Worm (Caenorhabditis elegans) whole organism, L1 larva: Measurements from ENCODE around the gene msp-81.
"Not testable (repeated sequence)": the region's sequence is repeated elsewhere in the genome, so short reads cannot be mapped to it uniquely, and the experiment has no call there.

ENCODE experiments used
- C04F5.9 ChIP-seq: sonication (generic microtip); optimal IDR thresholded peaks from 2 replicates; lab custom pipeline; 2016; ENCODE audit warnings: missing genetic modification characterization, missing compliant biosample characterization
- C16A3.4 ChIP-seq: fragments of 150-350 bp; optimal IDR thresholded peaks from 2 replicates; lab custom pipeline; 2014; ENCODE audit warnings: missing biosample characterization, missing genetic modification characterization
- C34B4.2 ChIP-seq: sonication (generic microtip); optimal IDR thresholded peaks from 2 replicates; lab custom pipeline; 2017; ENCODE audit warnings: mild to moderate bottlenecking, missing genetic modification characterization, missing compliant biosample characterization
- alr-1 ChIP-seq: fragments of 200-800 bp; sonication (Bioruptor generic); optimal IDR thresholded peaks from 2 replicates; lab custom pipeline; 2018; ENCODE audit warnings: borderline replicate concordance, mild to moderate bottlenecking, missing genetic modification characterization, missing compliant biosample characterization
- aly-2 ChIP-seq: fragments of 150-350 bp; optimal IDR thresholded peaks from 2 replicates; lab custom pipeline; 2014; ENCODE audit warnings: missing biosample characterization, missing genetic modification characterization
- ceh-63 ChIP-seq: fragments of 200-800 bp; sonication (Bioruptor generic); optimal IDR thresholded peaks from 2 replicates; lab custom pipeline; 2018; ENCODE audit warnings: mild to moderate bottlenecking, missing genetic modification characterization, missing compliant biosample characterization
- ceh-82 ChIP-seq, 3 experiments: fragments of 150-350 bp in 1 of 3; sonication (generic microtip) in 2 of 3; optimal IDR thresholded peaks; 2 replicates each; lab custom pipeline; 2014 to 2017; ENCODE audit warnings: missing biosample characterization in 3 of 3, missing genetic modification characterization in 3 of 3
- ceh-88 ChIP-seq: fragments of 200-800 bp; sonication (Bioruptor generic); IDR thresholded peaks from 2 replicates; pipeline ENCODE4 v1.3.6; 2022; ENCODE audit warnings: missing genetic modification characterization, missing compliant biosample characterization
- ces-1 ChIP-seq: fragments of 150-350 bp; optimal IDR thresholded peaks from 2 replicates; lab custom pipeline; 2014; ENCODE audit warnings: missing biosample characterization, missing genetic modification reagents, missing genetic modification characterization
- dpl-1 ChIP-seq, 3 experiments: fragments of 150-350 bp in 2 of 3; sonication (generic microtip) in 1 of 3; optimal IDR thresholded peaks; 2 replicates each; lab custom pipeline; 2014 to 2017; ENCODE audit warnings: missing biosample characterization in 3 of 3, missing genetic modification characterization in 3 of 3, missing genetic modification reagents in 3 of 3
- dsc-1 ChIP-seq: sonication (generic microtip); optimal IDR thresholded peaks from 2 replicates; lab custom pipeline; 2016; ENCODE audit warnings: mild to moderate bottlenecking, missing genetic modification characterization, missing compliant biosample characterization
- efl-1 ChIP-seq, 4 experiments: fragments of 150-350 bp; optimal IDR thresholded peaks in 3 of 4; peaks in 1 of 4; 1 replicate in 1 of 4; 2 replicates in 3 of 4; lab custom pipeline; 2014; ENCODE audit warnings: missing biosample characterization in 2 of 4, missing genetic modification characterization in 2 of 4, missing genetic modification reagents in 2 of 4
- egl-13 ChIP-seq: sonication (generic microtip); optimal IDR thresholded peaks from 2 replicates; lab custom pipeline; 2016; ENCODE audit warnings: missing genotype, missing genetic modification reagents, missing genetic modification characterization, missing compliant biosample characterization
- egl-27 ChIP-seq, 2 experiments: fragments of 150-350 bp in 1 of 2; sonication (generic microtip); optimal IDR thresholded peaks; 3 replicates each; lab custom pipeline; 2017 to 2018; ENCODE audit warnings: missing biosample characterization in 2 of 2, missing genetic modification characterization in 2 of 2, missing genetic modification reagents in 2 of 2
- ets-5 ChIP-seq: fragments of 200-800 bp; sonication (Bioruptor generic); IDR thresholded peaks from 2 replicates; pipeline ENCODE4 v1.3.6; 2022; ENCODE audit warnings: missing genetic modification characterization, missing compliant biosample characterization
- fkh-4 ChIP-seq: sonication (generic microtip); optimal IDR thresholded peaks from 2 replicates; lab custom pipeline; 2016; ENCODE audit warnings: missing compliant biosample characterization, missing genetic modification characterization, borderline replicate concordance
- fkh-8 ChIP-seq: sonication (generic microtip); optimal IDR thresholded peaks from 2 replicates; lab custom pipeline; 2016; ENCODE audit warnings: mild to moderate bottlenecking, missing genetic modification characterization, missing compliant biosample characterization
- grh-1 ChIP-seq: fragments of 200-800 bp; sonication (Bioruptor generic); IDR thresholded peaks from 2 replicates; pipeline ENCODE4 v1.3.6; 2022; ENCODE audit warnings: missing genetic modification reagents, missing genetic modification characterization, missing compliant biosample characterization
- hlh-4 ChIP-seq: sonication (generic microtip); optimal IDR thresholded peaks from 2 replicates; lab custom pipeline; 2016; ENCODE audit warnings: mild to moderate bottlenecking, missing genetic modification characterization, missing compliant biosample characterization
- lin-13 ChIP-seq: fragments of 150-350 bp; optimal IDR thresholded peaks from 2 replicates; lab custom pipeline; 2014; ENCODE audit warnings: missing biosample characterization, missing genetic modification reagents, missing genetic modification characterization
- lin-15B ChIP-seq: fragments of 150-350 bp; sonication (generic microtip); optimal IDR thresholded peaks from 3 replicates; lab custom pipeline; 2014; ENCODE audit warnings: missing biosample characterization, missing genetic modification characterization
- lin-35 ChIP-seq, 2 experiments: fragments of 150-350 bp; optimal IDR thresholded peaks; 2 replicates each; lab custom pipeline; 2014; ENCODE audit warnings: missing biosample characterization in 2 of 2, missing genetic modification characterization in 2 of 2, missing genetic modification reagents in 2 of 2
- lir-3 ChIP-seq: sonication (generic microtip); optimal IDR thresholded peaks from 2 replicates; lab custom pipeline; 2016; ENCODE audit warnings: mild to moderate bottlenecking, missing genetic modification characterization, moderate library complexity, missing compliant biosample characterization; ENCODE audit not compliant: poor library complexity
- lsy-2 ChIP-seq, 2 experiments: fragments of 150-350 bp; optimal IDR thresholded peaks; 2 replicates each; lab custom pipeline; 2014; ENCODE audit warnings: missing biosample characterization in 2 of 2, missing genetic modification characterization in 2 of 2
- mab-9 ChIP-seq: fragments of 200-800 bp; sonication (Bioruptor generic); IDR thresholded peaks from 2 replicates; pipeline ENCODE4 v1.3.6; 2022; ENCODE audit warnings: missing genetic modification reagents, missing genetic modification characterization, missing compliant biosample characterization
- nhr-11 ChIP-seq: fragments of 150-350 bp; optimal IDR thresholded peaks from 2 replicates; lab custom pipeline; 2014; ENCODE audit warnings: missing biosample characterization, missing genetic modification characterization
- nhr-19 ChIP-seq: fragments of 200-800 bp; sonication (Bioruptor generic); conservative IDR thresholded peaks from 2 replicates; pipeline ENCODE4 v1.3.6; 2022; ENCODE audit warnings: missing genetic modification characterization, missing compliant biosample characterization
- nhr-20 ChIP-seq: sonication (generic microtip); optimal IDR thresholded peaks from 2 replicates; lab custom pipeline; 2016; ENCODE audit warnings: mild to moderate bottlenecking, missing genetic modification characterization, missing compliant biosample characterization
- nhr-237 ChIP-seq: fragments of 150-350 bp; optimal IDR thresholded peaks from 2 replicates; lab custom pipeline; 2014; ENCODE audit warnings: missing biosample characterization, missing genetic modification characterization
- nhr-47 ChIP-seq: sonication (generic microtip); optimal IDR thresholded peaks from 2 replicates; lab custom pipeline; 2016; ENCODE audit warnings: mild to moderate bottlenecking, missing genetic modification characterization, moderate library complexity, missing compliant biosample characterization
- nhr-71 ChIP-seq: sonication (generic microtip); optimal IDR thresholded peaks from 2 replicates; lab custom pipeline; 2016; ENCODE audit warnings: mild to moderate bottlenecking, missing genetic modification characterization, moderate library complexity, missing compliant biosample characterization
- nhr-76 ChIP-seq: sonication (generic microtip); optimal IDR thresholded peaks from 2 replicates; lab custom pipeline; 2017; ENCODE audit warnings: missing biosample characterization, missing genetic modification characterization
- nhr-77 ChIP-seq: fragments of 150-350 bp; optimal IDR thresholded peaks from 2 replicates; lab custom pipeline; 2014; ENCODE audit warnings: missing biosample characterization, missing genetic modification characterization
- nhr-85 ChIP-seq: sonication (generic microtip); peaks from one replicate; lab custom pipeline; 2016; ENCODE audit warnings: missing genetic modification characterization, inconsistent platforms, missing compliant biosample characterization
- nhr-90 ChIP-seq: sonication (generic microtip); optimal IDR thresholded peaks from 2 replicates; lab custom pipeline; 2016; ENCODE audit warnings: mild to moderate bottlenecking, missing genetic modification characterization, missing compliant biosample characterization; ENCODE audit not compliant: poor library complexity
- pag-3 ChIP-seq: sonication (generic microtip); optimal IDR thresholded peaks from 2 replicates; lab custom pipeline; 2017; ENCODE audit warnings: missing genetic modification characterization, mild to moderate bottlenecking, missing compliant biosample characterization, antibody characterized with exemption, borderline replicate concordance; ENCODE audit not compliant: insufficient read depth
- skn-1 ChIP-seq: fragments of 150-350 bp; optimal IDR thresholded peaks from 2 replicates; lab custom pipeline; 2014; ENCODE audit warnings: missing biosample characterization, missing genetic modification characterization
- swsn-7 ChIP-seq: sonication (generic microtip); optimal IDR thresholded peaks from 2 replicates; lab custom pipeline; 2016; ENCODE audit warnings: missing genetic modification characterization, missing compliant biosample characterization
- tbx-2 ChIP-seq: sonication (generic microtip); optimal IDR thresholded peaks from 2 replicates; lab custom pipeline; 2016; ENCODE audit warnings: missing genetic modification characterization, missing compliant biosample characterization
- tlp-1 ChIP-seq: fragments of 150-350 bp; optimal IDR thresholded peaks from 2 replicates; lab custom pipeline; 2014; ENCODE audit warnings: missing biosample characterization, missing genetic modification characterization
- unc-30 ChIP-seq: sonication (generic microtip); optimal IDR thresholded peaks from 2 replicates; lab custom pipeline; 2017; ENCODE audit warnings: missing biosample characterization, missing genetic modification characterization
- zip-4 ChIP-seq: fragments of 200-800 bp; sonication (Bioruptor generic); optimal IDR thresholded peaks from 2 replicates; lab custom pipeline; 2018; ENCODE audit warnings: mild to moderate bottlenecking, missing genetic modification characterization, moderate library complexity, missing compliant biosample characterization
- ztf-11 ChIP-seq, 2 experiments: sonication (generic microtip); optimal IDR thresholded peaks; 2 replicates each; lab custom pipeline; 2016 to 2017; ENCODE audit warnings: missing genetic modification characterization in 2 of 2, missing biosample characterization in 1 of 2, missing compliant biosample characterization in 1 of 2

Gene msp-81

DNA sequence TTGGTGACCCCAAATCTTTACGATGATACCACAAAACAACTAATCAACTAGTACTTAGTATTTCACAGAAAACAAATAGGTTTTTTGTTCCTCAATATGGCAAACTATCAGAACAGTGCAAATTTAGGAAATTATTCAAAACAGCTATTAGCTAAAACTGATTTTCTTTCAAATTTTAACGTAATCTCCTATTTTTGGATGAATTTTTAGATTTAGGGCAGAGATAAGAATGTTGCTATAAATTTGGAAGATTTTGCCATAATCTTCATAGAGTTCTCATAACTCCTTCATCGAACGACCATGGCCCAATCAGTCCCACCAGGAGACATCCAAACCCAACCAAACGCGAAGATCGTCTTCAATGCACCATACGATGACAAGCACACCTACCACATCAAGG, 1.1 kb upstream of the msp-81 start, which contains the start of gene msp-10:
msp-10 (plus strand) TSS at position 301 of the 400 bp plus-strand sequence.
- TF ChIP-seq nhr-76, lir-3, lin-15B (tag; lab: Kevin White, UChicago): not testable (repeated sequence)

DNA sequence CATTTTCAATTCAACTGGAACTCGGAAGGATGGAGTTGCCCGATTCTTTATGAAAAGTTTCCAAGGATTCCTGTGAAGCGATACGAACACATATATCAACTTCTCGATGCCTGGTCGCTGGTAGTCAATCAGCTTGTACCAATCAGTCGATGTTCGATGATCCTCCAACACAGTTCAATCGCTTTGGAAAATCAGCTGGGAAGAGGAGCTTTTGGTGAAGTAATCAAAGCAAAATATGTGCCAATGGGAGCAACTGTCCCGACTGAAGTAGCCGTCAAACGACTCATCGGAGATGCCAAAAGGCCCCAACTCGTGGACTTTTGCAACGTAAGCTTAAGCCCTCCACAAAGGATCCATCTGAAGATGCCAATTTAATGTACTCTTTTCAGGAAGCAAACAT, 2.9 kb downstream of the msp-81 start:
- TF ChIP-seq dpl-1 (GFP tag; optimal IDR thresholded peaks at IDR 0.05; lab: Kevin White, UChicago) (no peak), tbx-2 (tag; lab: Kevin White, UChicago) (no peak), dsc-1 (tag; lab: Kevin White, UChicago) (no peak), C04F5.9 (tag; lab: Kevin White, UChicago) (no peak), pag-3 (tag; lab: Kevin White, UChicago) (no peak), egl-13 (tag; lab: Kevin White, UChicago) (no peak), nhr-20 (tag; lab: Kevin White, UChicago) (no peak), ces-1 (no peak), nhr-85 (tag; lab: Kevin White, UChicago) (no peak), ceh-88 (GFP tag; lab: Robert Waterston, UW) (no peak), fkh-8 (tag; lab: Kevin White, UChicago) (no peak)

DNA sequence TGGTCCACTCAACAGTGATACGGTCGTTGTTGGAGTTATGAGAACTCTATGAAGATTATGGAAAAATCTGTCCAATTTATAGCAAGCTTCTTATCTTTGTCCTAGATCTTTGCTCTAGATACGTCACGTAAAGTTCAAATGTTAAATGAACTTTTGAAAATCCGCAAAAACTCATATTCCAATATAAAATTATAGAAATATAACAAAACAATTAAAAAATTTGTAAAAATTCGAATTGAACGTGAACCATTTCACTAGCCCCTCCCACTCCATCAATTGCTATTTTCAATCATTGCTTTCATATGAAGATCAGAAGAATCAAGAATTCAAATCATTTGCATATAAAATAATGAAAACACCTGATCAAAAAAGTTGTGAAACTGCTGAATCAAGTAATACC, 3.6 kb downstream of the msp-81 start, which contains the start of gene kin-21:
kin-21 (plus strand) TSS at position 301 of the 400 bp plus-strand sequence.
- TF ChIP-seq lir-3 (tag; lab: Kevin White, UChicago) (no peak), nhr-90 (no peak), fkh-8 (tag; lab: Kevin White, UChicago) (no peak), lin-15B (tag; lab: Kevin White, UChicago) (no peak)

DNA sequence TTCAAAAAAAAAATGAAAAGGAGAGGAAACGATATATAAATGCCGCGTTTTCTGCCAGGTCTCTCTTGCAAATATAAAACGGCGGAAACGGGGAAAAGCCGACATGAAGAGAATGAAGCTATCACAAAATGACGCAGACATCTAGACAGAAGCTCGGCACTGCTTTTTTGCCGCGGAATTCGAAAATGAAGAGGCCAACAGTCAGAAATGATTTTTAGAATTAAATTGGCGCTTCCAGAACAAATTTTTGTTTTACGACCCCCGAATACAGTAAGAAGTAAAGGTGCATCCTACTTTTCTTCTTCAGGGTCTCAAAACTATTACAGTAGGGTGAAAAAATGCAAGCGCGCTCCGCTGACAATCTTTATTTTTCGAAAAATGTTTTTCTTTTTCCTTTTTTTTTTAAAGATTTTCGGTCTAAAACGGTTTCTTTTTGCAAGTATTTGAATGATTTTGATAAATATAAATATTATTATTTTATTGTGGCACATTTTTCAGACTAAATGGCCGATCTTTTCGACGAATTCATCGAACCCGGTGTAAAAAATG, 10.9 kb downstream of the msp-81 start, which contains the start of gene mtr-4:
mtr-4 (plus strand) TSS at position 499 of the 549 bp plus-strand sequence.
- TF ChIP-seq hlh-4 (tag; lab: Kevin White, UChicago) (no peak), aly-2 (no peak), swsn-7 (tag; lab: Kevin White, UChicago) (peak; percentile 25), nhr-77 (tag; lab: Kevin White, UChicago) (no peak), nhr-20 (tag; lab: Kevin White, UChicago) (no peak), ceh-63 (no peak), nhr-85 (tag; lab: Kevin White, UChicago) (no peak), ceh-82 (tag; optimal IDR thresholded peaks at IDR 0.05; lab: Kevin White, UChicago) (no peak), dsc-1 (tag; lab: Kevin White, UChicago) (no peak), ceh-88 (GFP tag; lab: Robert Waterston, UW) (no peak), ets-5 (GFP tag; lab: Robert Waterston, UW) (no peak), grh-1 (GFP tag; lab: Robert Waterston, UW) (no peak), ztf-11 (tag; optimal IDR thresholded peaks at IDR 0.05; lab: Kevin White, UChicago) (no peak), pag-3 (tag; lab: Kevin White, UChicago) (no peak), alr-1 (no peak), nhr-47 (tag; lab: Kevin White, UChicago) (no peak), egl-27 (tag; optimal IDR thresholded peaks at IDR 0.05; lab: Kevin White, UChicago) (no peak), C16A3.4 (no peak), C34B4.2 (tag; lab: Kevin White, UChicago) (no peak), lsy-2 (tag; optimal IDR thresholded peaks at IDR 0.05; lab: Kevin White, UChicago) (peak in 1 of 2 experiments; percentile 53), C04F5.9 (tag; lab: Kevin White, UChicago) (no peak), fkh-4 (tag; lab: Kevin White, UChicago) (no peak), zip-4 (no peak), lin-35 (GFP tag; optimal IDR thresholded peaks at IDR 0.05; lab: Kevin White, UChicago) (peak; percentile 40 to 63), dpl-1 (GFP tag; optimal IDR thresholded peaks at IDR 0.05; lab: Kevin White, UChicago) (peak; percentile 33 to 73 (median 59)), lin-13 (GFP tag; lab: Kevin White, UChicago) (no peak), unc-30 (tag; lab: Kevin White, UChicago) (no peak), skn-1 (tag; lab: Kevin White, UChicago) (no peak), nhr-237 (tag; lab: Kevin White, UChicago) (no peak), mab-9 (GFP tag; lab: Robert Waterston, UW) (no peak), efl-1 (optimal IDR thresholded peaks at IDR 0.05; lab: Kevin White, UChicago) (peak; percentile 32 to 69), efl-1 (GFP tag; optimal IDR thresholded peaks at IDR 0.05 in 1 of 2; lab: Kevin White, UChicago) (peak; percentile 73 to 95), nhr-71 (peak; percentile 55), nhr-11 (no peak), nhr-19 (GFP tag; lab: Robert Waterston, UW) (no peak), tlp-1 (tag; lab: Kevin White, UChicago) (no peak)
